Worm (Caenorhabditis elegans) whole organism, early embryonic: ENCODE results near the gene pcp-1.

ENCODE experiments used
- B0310.2 ChIP-seq: sonication (generic microtip); optimal IDR thresholded peaks from 2 replicates; lab custom pipeline; 2016; ENCODE audit warnings: mild to moderate bottlenecking, missing genetic modification characterization, missing compliant biosample characterization
- F13C5.2 ChIP-seq: sonication (generic microtip); optimal IDR thresholded peaks from 2 replicates; lab custom pipeline; 2017; ENCODE audit warnings: mild to moderate bottlenecking, missing genetic modification characterization, inconsistent platforms, missing compliant biosample characterization
- aly-1 ChIP-seq: sonication (generic microtip); optimal IDR thresholded peaks from 2 replicates; lab custom pipeline; 2016; ENCODE audit warnings: missing genetic modification characterization, missing compliant biosample characterization
- ama-1 ChIP-seq: fragments of 150-350 bp; optimal IDR thresholded peaks from 2 replicates; lab custom pipeline; 2014
- ceh-13 ChIP-seq: fragments of 200-800 bp; sonication (Bioruptor generic); optimal IDR thresholded peaks from 2 replicates; lab custom pipeline; 2018; ENCODE audit warnings: mild to moderate bottlenecking, missing genetic modification characterization, missing compliant biosample characterization
- ceh-36 ChIP-seq: sonication (generic microtip); optimal IDR thresholded peaks from 2 replicates; lab custom pipeline; 2016; ENCODE audit warnings: missing genetic modification characterization, inconsistent platforms, missing compliant biosample characterization
- ets-7 ChIP-seq: sonication (generic microtip); optimal IDR thresholded peaks from 2 replicates; lab custom pipeline; 2016; ENCODE audit warnings: missing genotype, missing genetic modification characterization, missing compliant biosample characterization
- flt-1 ChIP-seq: fragments of 200-800 bp; sonication (Bioruptor generic); IDR thresholded peaks from 2 replicates; pipeline ENCODE4 v1.3.6; 2022; ENCODE audit warnings: missing genetic modification characterization, missing compliant biosample characterization
- hmbx-1 ChIP-seq: sonication (generic microtip); optimal IDR thresholded peaks from 2 replicates; lab custom pipeline; 2016; ENCODE audit warnings: mild to moderate bottlenecking, missing genetic modification characterization, missing compliant biosample characterization
- hmg-4 ChIP-seq: fragments of 200-800 bp; sonication (Bioruptor generic); optimal IDR thresholded peaks from 2 replicates; lab custom pipeline; 2018; ENCODE audit warnings: mild to moderate bottlenecking, missing genetic modification characterization, missing compliant biosample characterization
- hnd-1 ChIP-seq: sonication (generic microtip); optimal IDR thresholded peaks from 2 replicates; lab custom pipeline; 2016; ENCODE audit warnings: missing genetic modification characterization, missing compliant biosample characterization
- pes-1 ChIP-seq: fragments of 200-800 bp; sonication (Bioruptor generic); IDR thresholded peaks from 2 replicates; pipeline ENCODE4 v1.3.6; 2022; ENCODE audit warnings: missing genetic modification reagents, missing genetic modification characterization, missing compliant biosample characterization
- scrt-1 ChIP-seq: fragments of 200-800 bp; sonication (Bioruptor generic); IDR thresholded peaks from 2 replicates; pipeline ENCODE4 v1.3.6; 2022; ENCODE audit warnings: missing genetic modification characterization, missing compliant biosample characterization
- sea-1 ChIP-seq: fragments of 200-800 bp; sonication (Bioruptor generic); conservative IDR thresholded peaks from 2 replicates; pipeline ENCODE4 v1.3.6; 2022; ENCODE audit warnings: missing genetic modification characterization, missing compliant biosample characterization
- tbx-11 ChIP-seq: fragments of 200-800 bp; sonication (Bioruptor generic); IDR thresholded peaks from 2 replicates; pipeline ENCODE4 v1.3.6; 2022; ENCODE audit warnings: missing genetic modification characterization, missing compliant biosample characterization
- tbx-37 ChIP-seq: fragments of 200-800 bp; sonication (Bioruptor generic); conservative IDR thresholded peaks from 2 replicates; pipeline ENCODE4 v1.3.6; 2022; ENCODE audit warnings: missing genetic modification reagents, missing genetic modification characterization, missing compliant biosample characterization
- tra-4 ChIP-seq: sonication (generic microtip); optimal IDR thresholded peaks from 2 replicates; lab custom pipeline; 2017; ENCODE audit warnings: missing genetic modification characterization, missing compliant biosample characterization

The pcp-1 gene

DNA sequence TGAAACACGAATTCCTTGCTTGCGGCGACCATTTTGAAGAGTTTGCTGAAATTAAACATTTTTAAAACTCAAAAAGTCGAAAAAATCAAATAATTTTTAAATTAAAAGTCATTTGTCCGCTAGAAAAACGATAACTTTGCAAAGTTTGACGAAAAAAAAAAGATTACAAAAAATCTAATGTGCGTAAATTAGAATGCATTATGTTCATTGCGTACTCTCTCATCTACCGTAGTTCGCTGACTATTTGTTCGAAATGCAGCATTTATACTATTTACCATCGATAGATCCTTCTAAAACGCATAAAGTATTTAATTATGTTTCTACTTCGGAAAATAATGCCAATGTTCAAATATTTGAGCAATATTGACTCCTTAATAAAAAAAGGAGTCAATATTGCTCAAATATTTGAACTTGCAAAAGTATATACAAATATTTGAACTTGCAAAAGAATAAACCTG lies 17.3 kb downstream of the pcp-1 start, which contains the start of gene bath-15:
TSS of gene bath-15 (minus strand) at position 51 of the 458 bp plus-strand sequence.
- no peak for TF ChIP-seq aly-1 (tag; lab: Kevin White, UChicago)
- no peak for TF ChIP-seq hmbx-1 (tag; lab: Kevin White, UChicago)
- TF ChIP-seq hnd-1 (tag; lab: Kevin White, UChicago) = no peak
- TF ChIP-seq ets-7 (tag; lab: Kevin White, UChicago) = no peak
- TF ChIP-seq scrt-1 = no peak
- TF ChIP-seq hmg-4 (GFP tag; lab: Kevin White, UChicago) = no peak
- no peak for TF ChIP-seq tbx-11 (GFP tag; lab: Robert Waterston, UW)
- TF ChIP-seq sea-1 (GFP tag; lab: Robert Waterston, UW) = no peak
- TF ChIP-seq pes-1 = no peak
- no peak for TF ChIP-seq ama-1 (lab: Kevin White, UChicago)

DNA sequence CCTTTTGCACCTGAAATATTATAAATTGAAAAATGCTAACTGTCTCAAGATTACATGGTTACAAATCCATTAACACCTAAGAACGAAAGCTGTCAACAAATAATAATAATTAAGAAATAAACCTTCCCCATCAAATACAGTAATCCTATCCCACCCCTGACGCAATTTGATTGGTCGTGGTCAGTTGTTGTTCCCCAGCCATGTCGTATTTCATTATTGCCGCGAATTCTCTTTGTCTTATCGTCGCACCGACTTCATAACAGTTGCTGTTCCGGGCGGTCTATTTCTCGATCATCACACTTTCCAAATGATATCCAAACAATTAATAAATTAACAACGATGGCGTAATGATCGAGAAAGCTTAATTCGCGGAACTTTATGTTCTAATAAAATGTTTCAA lies 19.8 kb downstream of the pcp-1 start:
- TF ChIP-seq hmg-4 (GFP tag; lab: Kevin White, UChicago) (no peak), tbx-37 (GFP tag; lab: Robert Waterston, UW) (no peak), ama-1 (lab: Kevin White, UChicago) (no peak), flt-1 (GFP tag; lab: Robert Waterston, UW) (no peak), ceh-36 (no peak), scrt-1 (no peak), tbx-11 (GFP tag; lab: Robert Waterston, UW) (no peak), hnd-1 (tag; lab: Kevin White, UChicago) (no peak), aly-1 (tag; lab: Kevin White, UChicago) (no peak), ets-7 (tag; lab: Kevin White, UChicago) (no peak), ceh-13 (GFP tag; lab: Kevin White, UChicago) (no peak), F13C5.2 (no peak), sea-1 (GFP tag; lab: Robert Waterston, UW) (no peak), hmbx-1 (tag; lab: Kevin White, UChicago) (no peak), tra-4 (no peak), pes-1 (no peak), B0310.2 (no peak)

DNA sequence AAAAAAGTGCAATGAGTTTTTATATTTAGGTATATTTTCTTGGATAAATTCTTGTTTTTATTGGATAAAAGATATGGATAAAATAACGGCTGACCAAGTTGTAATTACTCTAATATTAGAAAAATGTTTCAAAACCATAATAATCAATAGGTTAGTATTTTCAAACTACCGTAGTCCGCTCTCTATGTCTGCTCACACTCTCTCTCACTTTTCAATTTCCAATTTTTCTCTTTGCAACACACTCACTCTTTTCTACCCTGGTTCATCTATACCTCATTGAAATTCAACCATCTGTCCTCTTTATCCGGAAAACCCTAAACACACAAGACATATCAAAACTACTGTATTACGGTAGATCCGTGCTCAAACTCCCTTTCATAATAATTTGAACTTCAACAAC lies 20.6 kb downstream of the pcp-1 start:
- TF ChIP-seq B0310.2 = no peak
- no peak for TF ChIP-seq ceh-36
- TF ChIP-seq hmbx-1 (tag; lab: Kevin White, UChicago) = no peak
- no peak for TF ChIP-seq hmg-4 (GFP tag; lab: Kevin White, UChicago)
- TF ChIP-seq flt-1 (GFP tag; lab: Robert Waterston, UW) = no peak
- no peak for TF ChIP-seq tra-4
- no peak for TF ChIP-seq hnd-1 (tag; lab: Kevin White, UChicago)
- no peak for TF ChIP-seq tbx-11 (GFP tag; lab: Robert Waterston, UW)
- no peak for TF ChIP-seq ama-1 (lab: Kevin White, UChicago)
- TF ChIP-seq scrt-1 = no peak
- no peak for TF ChIP-seq pes-1
- no peak for TF ChIP-seq sea-1 (GFP tag; lab: Robert Waterston, UW)
- no peak for TF ChIP-seq tbx-37 (GFP tag; lab: Robert Waterston, UW)
- no peak for TF ChIP-seq ets-7 (tag; lab: Kevin White, UChicago)
- TF ChIP-seq ceh-13 (GFP tag; lab: Kevin White, UChicago) = no peak

DNA sequence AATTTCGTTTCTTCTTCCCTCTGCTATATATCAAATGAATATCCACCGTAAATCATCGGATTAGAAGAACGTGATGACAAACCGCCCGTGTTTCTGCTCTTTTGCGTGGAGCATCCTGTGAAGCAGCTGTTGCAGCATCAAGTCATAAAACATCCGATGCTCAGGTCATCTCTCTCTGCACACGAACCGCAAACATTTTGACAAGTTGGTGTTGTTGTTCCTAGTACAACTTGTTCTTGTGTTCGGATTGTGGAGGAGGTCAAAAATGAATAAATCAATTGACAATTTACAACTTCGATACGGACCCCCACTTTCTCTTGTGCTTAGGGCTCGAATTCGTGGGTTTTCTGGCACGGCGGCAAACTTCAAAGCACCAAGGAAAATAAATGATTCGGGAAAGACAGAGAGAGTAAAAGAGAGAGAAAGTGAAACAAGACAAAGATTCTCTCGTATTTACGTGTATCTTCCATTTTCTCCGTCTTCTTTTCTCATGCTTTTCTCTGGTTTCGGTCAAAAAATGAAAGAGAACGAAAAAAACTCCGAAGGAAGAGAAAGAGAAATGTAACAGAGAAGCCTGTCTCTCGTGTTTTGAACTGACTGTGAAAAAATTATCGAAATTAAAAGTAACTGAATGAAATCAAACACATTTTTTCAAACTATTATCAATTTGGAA lies 22.0 kb downstream of the pcp-1 start:
- TF ChIP-seq pes-1 (no peak), tra-4 (no peak), flt-1 (GFP tag; lab: Robert Waterston, UW) (no peak), ceh-13 (GFP tag; lab: Kevin White, UChicago) (no peak), hmg-4 (GFP tag; lab: Kevin White, UChicago) (no peak), F13C5.2 (no peak), scrt-1 (no peak), aly-1 (tag; lab: Kevin White, UChicago) (no peak), hnd-1 (tag; lab: Kevin White, UChicago) (no peak), ets-7 (tag; lab: Kevin White, UChicago) (no peak), B0310.2 (no peak), ceh-36 (no peak)

DNA sequence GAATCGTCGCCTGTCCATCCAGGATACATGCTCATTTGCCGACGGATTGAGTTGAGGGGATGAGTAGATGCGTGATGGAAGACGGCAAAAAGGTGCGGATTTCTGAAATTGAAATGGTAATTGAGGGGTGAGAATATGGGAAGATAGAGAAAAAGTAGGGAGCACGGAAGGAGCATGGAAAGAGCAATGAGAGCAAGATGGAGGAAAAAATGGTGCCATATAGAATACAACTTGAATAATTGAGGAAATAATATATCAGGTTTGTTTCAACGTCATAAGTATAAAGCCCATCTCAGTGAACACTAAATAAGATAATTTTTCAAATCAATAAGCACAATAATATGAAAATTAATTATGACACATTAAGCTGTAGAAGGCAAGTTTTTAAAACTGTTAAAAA lies 24.7 kb downstream of the pcp-1 start, which contains the start of gene mab-5:
TSS of gene mab-5 (minus strand) at position 101 of the 400 bp plus-strand sequence.
- TF ChIP-seq ceh-13 (GFP tag; lab: Kevin White, UChicago) (no peak), tbx-37 (GFP tag; lab: Robert Waterston, UW) (no peak), ceh-36 (no peak), tra-4 (no peak), hmg-4 (GFP tag; lab: Kevin White, UChicago) (no peak), ets-7 (tag; lab: Kevin White, UChicago) (no peak), aly-1 (tag; lab: Kevin White, UChicago) (no peak), pes-1 (no peak)

DNA sequence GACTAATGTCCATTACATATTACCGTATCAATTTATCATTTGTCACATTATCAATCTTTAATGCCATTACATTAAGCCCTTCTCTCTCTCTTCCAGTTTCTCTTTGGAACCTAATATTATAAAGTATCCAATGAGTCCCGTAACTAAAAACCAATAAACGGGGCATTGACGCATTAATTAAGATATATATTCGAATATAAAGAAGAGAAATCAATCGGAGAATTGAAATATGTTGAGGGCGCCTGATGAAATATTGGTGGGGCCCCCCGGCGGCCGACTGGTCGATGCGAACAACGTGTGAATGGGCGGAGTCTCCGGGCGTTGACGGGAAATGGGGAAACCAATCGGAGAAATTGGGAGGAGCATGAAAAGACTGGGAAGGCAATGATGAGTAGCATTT lies 25.5 kb downstream of the pcp-1 start:
- TF ChIP-seq hmg-4 (GFP tag; lab: Kevin White, UChicago) (no peak), tbx-11 (GFP tag; lab: Robert Waterston, UW) (no peak), flt-1 (GFP tag; lab: Robert Waterston, UW) (no peak), hmbx-1 (tag; lab: Kevin White, UChicago) (no peak), sea-1 (GFP tag; lab: Robert Waterston, UW) (no peak), tra-4 (no peak), tbx-37 (GFP tag; lab: Robert Waterston, UW) (no peak), scrt-1 (no peak), ets-7 (tag; lab: Kevin White, UChicago) (no peak), pes-1 (no peak), F13C5.2 (no peak), hnd-1 (tag; lab: Kevin White, UChicago) (no peak), ceh-13 (GFP tag; lab: Kevin White, UChicago) (no peak), ceh-36 (no peak), aly-1 (tag; lab: Kevin White, UChicago) (no peak), ama-1 (lab: Kevin White, UChicago) (no peak), B0310.2 (no peak)

DNA sequence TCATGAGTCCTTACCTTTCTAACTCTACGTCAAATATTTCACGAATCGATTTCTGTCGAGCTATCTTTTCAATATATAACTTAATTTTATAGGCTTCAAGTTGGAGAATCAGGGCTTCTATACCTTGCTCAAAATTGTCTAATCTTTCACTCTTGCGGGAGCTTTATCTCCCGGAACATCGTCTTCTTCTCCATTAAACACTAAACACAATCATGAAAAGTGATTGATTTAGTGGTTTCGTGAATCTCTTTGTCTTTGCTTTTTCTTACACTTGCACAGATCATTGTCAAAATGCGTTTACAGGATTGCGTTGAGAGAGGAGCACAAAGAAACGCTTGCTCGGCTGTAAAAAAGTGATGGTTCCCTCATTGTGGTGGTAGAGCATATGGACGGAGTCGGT lies 29.7 kb downstream of the pcp-1 start:
- TF ChIP-seq B0310.2 (no peak), hnd-1 (tag; lab: Kevin White, UChicago) (no peak), tra-4 (no peak), flt-1 (GFP tag; lab: Robert Waterston, UW) (no peak), hmbx-1 (tag; lab: Kevin White, UChicago) (no peak)
